Fruit fly (Drosophila melanogaster): Measurements from ENCODE around the gene Whamy.

DNA sequence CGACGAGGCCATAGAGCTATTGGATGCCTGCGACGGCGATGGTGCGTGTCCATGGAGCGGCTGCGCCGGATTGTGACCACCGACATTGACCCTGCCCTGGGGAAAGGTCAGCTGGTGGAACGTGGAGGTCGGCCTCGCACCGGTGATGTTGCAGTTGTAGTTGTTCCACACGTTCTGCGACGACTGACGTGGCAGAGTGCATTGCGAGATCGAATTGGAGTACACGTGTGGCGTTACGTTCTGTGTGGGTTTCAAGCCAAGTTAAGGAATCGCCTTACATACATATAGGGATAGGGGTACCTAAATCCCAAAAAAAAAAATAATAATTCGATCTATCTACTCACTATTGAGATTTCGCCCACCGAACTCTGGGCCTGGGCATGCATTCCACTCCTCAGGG is 39.1 kb downstream of the Whamy start:
- TF ChIP-seq fd59A (GFP tag; optimal IDR thresholded peaks at IDR 0.05) (no peak), Lpt (GFP tag; optimal IDR thresholded peaks at IDR 0.05) (no peak), CG11294 (GFP tag; IDR thresholded peaks at IDR 0.05) (no peak), Hr39 (GFP tag; optimal IDR thresholded peaks at IDR 0.05) (no peak), Met (GFP tag; optimal IDR thresholded peaks at IDR 0.05) (no peak), CG31627 (GFP tag; optimal IDR thresholded peaks at IDR 0.05) (no peak), CG6808 (GFP tag; optimal IDR thresholded peaks at IDR 0.05) (no peak), Gug (GFP tag; IDR thresholded peaks at IDR 0.05) (no peak), CG11902 (GFP tag; optimal IDR thresholded peaks at IDR 0.05) (no peak), CG9139 (GFP tag; optimal IDR thresholded peaks at IDR 0.05) (no peak), CG6854 (GFP tag; optimal IDR thresholded peaks at IDR 0.05) (no peak), OdsH (GFP tag; optimal IDR thresholded peaks at IDR 0.05) (no peak), net (GFP tag; optimal IDR thresholded peaks at IDR 0.05) (no peak)
